Fruit fly (Drosophila melanogaster): ENCODE data around the gene CG33658.

dm6 chr3R:24798595-24798994 lies 42.4 kb downstream of the CG33658 start:
- TF ChIP-seq CG8478 (optimal IDR thresholded peaks at IDR 0.05) (no peak), CTCF (optimal IDR thresholded peaks at IDR 0.05) (no peak)
